Worm (Caenorhabditis elegans) whole organism, young adult: ENCODE data around the gene try-5.
A peak's percentile ranks its signal among the peaks of the same experiment; 100 is the strongest.

Source experiments
- B0035.1 ChIP-seq: sonication (generic microtip); optimal IDR thresholded peaks from 2 replicates; lab custom pipeline; 2016; ENCODE audit warnings: missing genetic modification characterization, mild to moderate bottlenecking, missing compliant biosample characterization, missing genotype, missing genetic modification reagents
- F10E7.11 ChIP-seq: sonication (generic microtip); optimal IDR thresholded peaks from 2 replicates; lab custom pipeline; 2017; ENCODE audit warnings: mild to moderate bottlenecking, missing genetic modification characterization, moderate library complexity, missing compliant biosample characterization
- F23B12.7 ChIP-seq: sonication (generic microtip); optimal IDR thresholded peaks from 2 replicates; lab custom pipeline; 2017; ENCODE audit warnings: missing genetic modification characterization, mild to moderate bottlenecking, missing compliant biosample characterization, antibody characterized with exemption, moderate library complexity; ENCODE audit not compliant: insufficient read depth
- F49E8.2 ChIP-seq: sonication (generic microtip); optimal IDR thresholded peaks from 3 replicates; lab custom pipeline; 2017; ENCODE audit warnings: missing genetic modification characterization, mild to moderate bottlenecking, missing compliant biosample characterization, antibody characterized with exemption, moderate library complexity; ENCODE audit not compliant: insufficient read depth
- F55B11.4 ChIP-seq: sonication (generic microtip); optimal IDR thresholded peaks from 2 replicates; lab custom pipeline; 2016; ENCODE audit warnings: missing compliant biosample characterization, missing genetic modification characterization, borderline replicate concordance; ENCODE audit not compliant: insufficient read depth
- aptf-2 ChIP-seq: fragments of 200-800 bp; sonication (Bioruptor generic); conservative IDR thresholded peaks from 2 replicates; pipeline ENCODE4 v1.3.6; 2022; ENCODE audit warnings: missing genetic modification reagents, missing genetic modification characterization, missing compliant biosample characterization
- aptf-3 ChIP-seq: fragments of 200-800 bp; sonication (Bioruptor generic); IDR thresholded peaks from 2 replicates; pipeline ENCODE4 v1.3.6; 2022; ENCODE audit warnings: missing genetic modification characterization, missing compliant biosample characterization
- attf-3 ChIP-seq: fragments of 200-800 bp; sonication (Bioruptor generic); conservative IDR thresholded peaks from 2 replicates; pipeline ENCODE4 v1.3.6; 2022; ENCODE audit warnings: missing genetic modification reagents, missing genetic modification characterization, missing compliant biosample characterization
- attf-5 ChIP-seq: fragments of 200-800 bp; sonication (Bioruptor generic); optimal IDR thresholded peaks from 2 replicates; lab custom pipeline; 2018; ENCODE audit warnings: mild to moderate bottlenecking, missing genetic modification characterization, missing compliant biosample characterization
- bed-2 ChIP-seq: fragments of 200-800 bp; sonication (Bioruptor generic); IDR thresholded peaks from 2 replicates; pipeline ENCODE4 v1.3.6; 2022; ENCODE audit warnings: missing genetic modification reagents, missing genetic modification characterization, missing compliant biosample characterization
- cebp-2 ChIP-seq: fragments of 200-800 bp; sonication (Bioruptor generic); IDR thresholded peaks from 2 replicates; pipeline ENCODE4 v1.3.6; 2022; ENCODE audit warnings: missing genetic modification characterization, missing compliant biosample characterization
- ceh-27 ChIP-seq: fragments of 200-800 bp; sonication (Bioruptor generic); optimal IDR thresholded peaks from 2 replicates; lab custom pipeline; 2018; ENCODE audit warnings: mild to moderate bottlenecking, missing genetic modification characterization, moderate library complexity, missing compliant biosample characterization
- ceh-40 ChIP-seq: fragments of 200-800 bp; sonication (Bioruptor generic); IDR thresholded peaks from 2 replicates; pipeline ENCODE4 v1.3.6; 2022; ENCODE audit warnings: missing genetic modification characterization, missing compliant biosample characterization
- ceh-91 ChIP-seq: fragments of 200-800 bp; sonication (Bioruptor generic); IDR thresholded peaks from 2 replicates; pipeline ENCODE4 v1.3.6; 2022; ENCODE audit warnings: missing genetic modification reagents, missing genetic modification characterization, missing compliant biosample characterization
- egl-44 ChIP-seq: fragments of 200-800 bp; sonication (Bioruptor generic); IDR thresholded peaks from 2 replicates; pipeline ENCODE4 v1.3.6; 2022; ENCODE audit warnings: missing genetic modification reagents, missing genetic modification characterization, missing compliant biosample characterization
- ekl-4 ChIP-seq: fragments of 200-800 bp; sonication (Bioruptor generic); IDR thresholded peaks from 2 replicates; pipeline ENCODE4 v1.3.6; 2022; ENCODE audit warnings: missing genetic modification reagents, missing genetic modification characterization, missing compliant biosample characterization
- hlh-12 ChIP-seq: sonication (generic microtip); optimal IDR thresholded peaks from 2 replicates; lab custom pipeline; 2016; ENCODE audit warnings: missing genetic modification characterization, missing compliant biosample characterization
- hmg-1.2 ChIP-seq: fragments of 200-800 bp; sonication (Bioruptor generic); IDR thresholded peaks from 2 replicates; pipeline ENCODE4 v1.3.6; 2022; ENCODE audit warnings: missing genetic modification reagents, missing genetic modification characterization, missing compliant biosample characterization
- hrde-1 ChIP-seq: sonication (generic microtip); optimal IDR thresholded peaks from 2 replicates; lab custom pipeline; 2016; ENCODE audit warnings: missing genetic modification characterization, mild to moderate bottlenecking, missing compliant biosample characterization, moderate library complexity, missing genotype, missing genetic modification reagents, borderline replicate concordance
- hsf-1 ChIP-seq: fragments of 200-800 bp; sonication (Bioruptor generic); IDR thresholded peaks from 2 replicates; pipeline ENCODE4 v1.3.6; 2022; ENCODE audit warnings: missing genetic modification reagents, missing genetic modification characterization, missing compliant biosample characterization
- lag-1 ChIP-seq: fragments of 200-800 bp; sonication (Bioruptor generic); IDR thresholded peaks from 2 replicates; pipeline ENCODE4 v1.3.6; 2022; ENCODE audit warnings: missing genetic modification reagents, missing genetic modification characterization, missing compliant biosample characterization
- lin-26 ChIP-seq: fragments of 200-800 bp; sonication (Bioruptor generic); IDR thresholded peaks from 2 replicates; pipeline ENCODE4 v1.3.6; 2022; ENCODE audit warnings: missing genetic modification reagents, missing genetic modification characterization, missing compliant biosample characterization
- madf-10 ChIP-seq: sonication (generic microtip); optimal IDR thresholded peaks from 2 replicates; lab custom pipeline; 2016; ENCODE audit warnings: mild to moderate bottlenecking, missing genetic modification characterization, missing compliant biosample characterization
- mxl-1 ChIP-seq: sonication (generic microtip); optimal IDR thresholded peaks from 2 replicates; lab custom pipeline; 2016; ENCODE audit warnings: missing genetic modification characterization, missing compliant biosample characterization
- nfya-2 ChIP-seq: fragments of 200-800 bp; sonication (Bioruptor generic); IDR thresholded peaks from 2 replicates; pipeline ENCODE4 v1.3.6; 2022; ENCODE audit warnings: missing genetic modification reagents, missing genetic modification characterization, missing compliant biosample characterization
- nhr-179 ChIP-seq: sonication (generic microtip); optimal IDR thresholded peaks from 2 replicates; lab custom pipeline; 2016; ENCODE audit warnings: mild to moderate bottlenecking, missing genetic modification characterization, missing compliant biosample characterization
- nhr-27 ChIP-seq: fragments of 200-800 bp; sonication (Bioruptor generic); optimal IDR thresholded peaks from 2 replicates; lab custom pipeline; 2018; ENCODE audit warnings: mild to moderate bottlenecking, missing genetic modification characterization, moderate library complexity, missing compliant biosample characterization
- repo-1 ChIP-seq: sonication (generic microtip); optimal IDR thresholded peaks from 2 replicates; lab custom pipeline; 2017; ENCODE audit warnings: mild to moderate bottlenecking, missing genetic modification characterization, missing compliant biosample characterization
- rpc-1 ChIP-seq, 2 experiments: fragments of 150-350 bp in 1 of 2; sonication (generic microtip) in 1 of 2; optimal IDR thresholded peaks; 2 replicates each; lab custom pipeline; 2014 to 2018; ENCODE audit warnings: missing biosample characterization in 1 of 2, missing genetic modification characterization in 1 of 2, missing genetic modification reagents in 1 of 2, missing genotype in 1 of 2
- snpc-1.1 ChIP-seq: sonication (generic microtip); optimal IDR thresholded peaks from 2 replicates; lab custom pipeline; 2017; ENCODE audit warnings: missing genetic modification characterization, mild to moderate bottlenecking, missing compliant biosample characterization, antibody characterized with exemption, moderate library complexity, missing genotype, missing genetic modification reagents; ENCODE audit not compliant: insufficient read depth
- snpc-1.3 ChIP-seq: sonication (generic microtip); optimal IDR thresholded peaks from 2 replicates; lab custom pipeline; 2017; ENCODE audit warnings: missing genetic modification characterization, mild to moderate bottlenecking, missing compliant biosample characterization, antibody characterized with exemption, moderate library complexity, missing genotype, missing genetic modification reagents; ENCODE audit not compliant: insufficient read depth
- snpc-4 ChIP-seq, 5 experiments: fragments of 150-350 bp in 1 of 5; sonication (generic microtip) in 4 of 5; optimal IDR thresholded peaks; 2 replicates each; lab custom pipeline; 2014 to 2018; ENCODE audit warnings: missing genetic modification characterization in 5 of 5, missing biosample characterization in 3 of 5, antibody characterized with exemption in 2 of 5, mild to moderate bottlenecking in 2 of 5, missing compliant biosample characterization in 2 of 5, missing genotype in 2 of 5, moderate library complexity in 2 of 5, missing genetic modification reagents in 1 of 5
- tlf-1 ChIP-seq: fragments of 200-800 bp; sonication (Bioruptor generic); optimal IDR thresholded peaks from 2 replicates; lab custom pipeline; 2018; ENCODE audit warnings: mild to moderate bottlenecking, missing genetic modification characterization, missing compliant biosample characterization
- unc-130 ChIP-seq: sonication (generic microtip); optimal IDR thresholded peaks from 2 replicates; lab custom pipeline; 2016; ENCODE audit warnings: missing genetic modification reagents, missing genetic modification characterization, missing compliant biosample characterization
- ztf-22 ChIP-seq: fragments of 200-800 bp; sonication (Bioruptor generic); optimal IDR thresholded peaks from 2 replicates; lab custom pipeline; 2018; ENCODE audit warnings: mild to moderate bottlenecking, missing genetic modification characterization, moderate library complexity, missing compliant biosample characterization

The try-5 gene

ce11 chrV:9384359-9384758, 37.5 kb downstream of the try-5 start (continued):
- TF ChIP-seq snpc-1.1 (tag; lab: Kevin White, UChicago) = no peak
- TF ChIP-seq snpc-1.3 (tag; lab: Kevin White, UChicago) = no peak
- TF ChIP-seq aptf-3 (GFP tag; lab: Robert Waterston, UW) = no peak

ce11 chrV:9384949-9385348, 38.1 kb downstream of the try-5 start:
- TF ChIP-seq lin-26 (no peak), bed-2 (GFP tag; lab: Robert Waterston, UW) (no peak), attf-3 (no peak), cebp-2 (GFP tag; lab: Robert Waterston, UW) (no peak), madf-10 (tag; lab: Kevin White, UChicago) (no peak), F49E8.2 (tag; lab: Kevin White, UChicago) (no peak), lag-1 (GFP tag; lab: Robert Waterston, UW) (no peak), nfya-2 (GFP tag; lab: Robert Waterston, UW) (no peak), ekl-4 (GFP tag; lab: Robert Waterston, UW) (no peak), F55B11.4 (tag; lab: Kevin White, UChicago) (no peak), repo-1 (tag; lab: Kevin White, UChicago) (no peak), egl-44 (GFP tag; lab: Robert Waterston, UW) (no peak), F23B12.7 (no peak), hsf-1 (GFP tag; lab: Robert Waterston, UW) (no peak), unc-130 (GFP tag; lab: Kevin White, UChicago) (no peak), attf-5 (no peak), ztf-22 (no peak), hrde-1 (tag; lab: Kevin White, UChicago) (no peak), F10E7.11 (tag; lab: Kevin White, UChicago) (no peak)

- TF ChIP-seq rpc-1 (optimal IDR thresholded peaks at IDR 0.05; lab: Kevin White, UChicago) (no peak), rpc-1 (tag; optimal IDR thresholded peaks at IDR 0.05; lab: Kevin White, UChicago) (no peak), ceh-27 (GFP tag; lab: Kevin White, UChicago) (no peak), aptf-2 (GFP tag; lab: Robert Waterston, UW) (no peak), hrde-1 (tag; lab: Kevin White, UChicago) (no peak), hlh-12 (tag; lab: Kevin White, UChicago) (no peak), nhr-27 (tag; lab: Kevin White, UChicago) (no peak), ceh-40 (GFP tag; lab: Robert Waterston, UW) (no peak), tlf-1 (GFP tag; lab: Kevin White, UChicago) (no peak), ceh-91 (GFP tag; lab: Robert Waterston, UW) (no peak)
- TF ChIP-seq, all 124 proteins: peak for 0
These were observed 39.3 kb downstream of the try-5 start, which contains the start of gene hum-2 for ce11 chrV:9386143-9386542. TSS of gene hum-2 (plus strand) at chrV:9386175.

ce11 chrV:9391959-9392358, 45.1 kb downstream of the try-5 start:
- TF ChIP-seq tlf-1 (GFP tag; lab: Kevin White, UChicago) (no peak), nhr-179 (no peak), B0035.1 (tag; lab: Kevin White, UChicago) (no peak), hmg-1.2 (GFP tag; lab: Robert Waterston, UW) (peak; percentile 83), snpc-4 (GFP tag; optimal IDR thresholded peaks at IDR 0.05; lab: Kevin White, UChicago) (peak; percentile 63), snpc-4 (tag; optimal IDR thresholded peaks at IDR 0.05; lab: Kevin White, UChicago) (peak; percentile 71 to 94 (median 87)), mxl-1 (tag; lab: Kevin White, UChicago) (no peak), snpc-1.1 (tag; lab: Kevin White, UChicago) (peak; percentile 86)
